Worm (Caenorhabditis elegans): ENCODE measurements around the gene lgc-9.
"Not testable (repeated sequence)": the region's sequence is repeated elsewhere in the genome, so short reads cannot be mapped to it uniquely, and the experiment has no call there.

The lgc-9 gene

DNA sequence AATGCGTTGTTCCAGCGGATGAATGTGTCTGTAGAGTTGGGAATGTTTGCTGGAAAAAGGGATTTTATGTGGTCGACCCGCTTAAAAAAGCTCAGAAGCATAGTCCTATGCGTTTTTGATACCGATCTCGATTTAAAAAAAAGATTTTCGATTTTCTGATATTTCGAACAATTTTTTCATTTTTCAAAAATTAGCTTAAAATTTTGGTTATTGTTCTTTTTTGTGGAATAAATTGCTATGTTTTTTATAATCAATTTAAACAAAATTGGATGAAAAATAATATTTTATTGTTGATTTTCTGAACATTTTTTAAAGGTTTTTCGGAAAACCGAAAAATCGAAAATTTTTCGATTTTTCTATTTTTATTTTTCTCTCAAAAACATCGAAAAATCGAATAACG lies 17.9 kb downstream of the lgc-9 start, which contains the start of gene C04C3.7:
TSS of gene C04C3.7 (minus strand) at position 101 of the 400 bp plus-strand sequence.
- not testable (repeated sequence) for TF ChIP-seq dpff-1 (tag; optimal IDR thresholded peaks at IDR 0.05); F39B2.1 (GFP tag; IDR thresholded peaks at IDR 0.05); ceh-100 (GFP tag; IDR thresholded peaks at IDR 0.05)

DNA sequence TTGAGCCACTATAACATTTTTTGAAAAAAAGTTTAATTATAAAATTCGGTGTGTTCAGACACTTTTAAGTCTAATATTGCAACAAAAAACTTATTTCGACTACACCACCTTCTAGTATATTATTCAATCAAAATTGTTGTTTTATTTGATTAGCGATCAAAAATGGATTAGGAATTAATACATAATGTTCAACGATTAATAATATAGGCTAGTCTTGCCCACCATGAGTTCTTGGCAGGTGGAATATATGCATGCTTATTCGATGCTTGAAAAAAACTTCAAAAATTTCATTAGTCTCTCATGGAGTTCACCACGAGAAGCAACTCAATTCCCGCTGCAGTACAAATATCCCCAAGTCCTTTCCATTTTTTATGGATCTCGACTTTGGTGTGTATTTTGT lies 20.5 kb downstream of the lgc-9 start, which contains the start of gene srz-32:
TSS of gene srz-32 (plus strand) at position 301 of the 400 bp plus-strand sequence.
- no peak for TF ChIP-seq F39B2.1 (GFP tag; IDR thresholded peaks at IDR 0.05)
- no peak for TF ChIP-seq aptf-3 (GFP tag; IDR thresholded peaks at IDR 0.05)

DNA sequence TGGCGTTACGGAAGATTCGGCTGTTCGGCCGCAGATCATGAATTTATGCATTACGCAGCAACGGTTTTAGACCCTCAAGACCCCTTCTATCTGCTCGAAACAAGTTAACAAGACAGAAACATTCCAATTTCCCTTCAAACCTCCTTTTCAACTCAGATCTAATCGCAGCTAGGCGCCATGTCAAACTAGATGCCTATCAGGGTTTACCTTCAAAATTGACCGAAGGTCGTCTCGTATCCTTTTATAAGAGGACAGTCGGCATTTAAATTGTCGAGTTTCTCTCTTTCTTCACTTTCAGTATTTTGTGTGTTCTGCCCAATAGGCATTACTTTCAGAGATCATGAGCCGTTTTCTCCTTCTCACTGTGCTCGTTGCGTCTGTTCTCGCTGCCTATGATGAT lies 22.5 kb downstream of the lgc-9 start, which contains the start of gene grd-13:
TSS of gene grd-13 (plus strand) at position 291 of the 400 bp plus-strand sequence.
- TF ChIP-seq egl-18 (GFP tag; IDR thresholded peaks at IDR 0.05) (no peak), egl-44 (GFP tag; IDR thresholded peaks at IDR 0.05) (no peak), hsf-1 (GFP tag; IDR thresholded peaks at IDR 0.05) (no peak), unc-62 (GFP tag; optimal IDR thresholded peaks at IDR 0.05) (no peak), nhr-120 (GFP tag; IDR thresholded peaks at IDR 0.05) (no peak), F39B2.1 (GFP tag; IDR thresholded peaks at IDR 0.05) (no peak), snpc-1.1 (tag; optimal IDR thresholded peaks at IDR 0.05; ENCODE audit: insufficient read depth) (no peak), Y79H2A.3 (GFP tag; conservative IDR thresholded peaks at IDR 0.05) (no peak), ztf-18 (tag; optimal IDR thresholded peaks at IDR 0.05) (no peak), let-526 (GFP tag; IDR thresholded peaks at IDR 0.05) (no peak), hlh-12 (tag; optimal IDR thresholded peaks at IDR 0.05) (no peak), nhr-80 (tag; optimal IDR thresholded peaks at IDR 0.05) (no peak), mxl-1 (tag; optimal IDR thresholded peaks at IDR 0.05) (no peak)

DNA sequence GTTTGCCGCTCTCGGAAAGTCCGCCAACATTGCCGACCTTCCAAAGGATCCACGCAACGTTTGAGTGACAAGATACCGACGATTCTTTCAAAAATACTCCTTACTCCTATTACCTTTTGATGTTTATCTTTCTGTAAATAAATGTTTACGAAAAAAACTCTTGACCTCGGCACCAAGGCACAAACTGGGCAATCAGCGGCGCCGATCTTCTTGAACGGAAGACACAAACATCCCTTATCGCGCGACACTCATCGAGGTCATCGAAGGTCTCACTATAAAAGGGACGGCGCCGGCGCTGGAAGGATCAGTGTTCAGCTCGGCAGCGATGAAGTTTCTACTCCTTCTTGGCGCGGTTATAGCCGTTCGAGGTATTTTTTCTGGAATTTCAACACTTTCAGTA lies 23.9 kb downstream of the lgc-9 start, which contains the start of gene grd-3:
TSS of gene grd-3 (plus strand) at position 302 of the 400 bp plus-strand sequence.
- TF ChIP-seq zfh-2 (GFP tag; conservative IDR thresholded peaks at IDR 0.05) (0 out of 2 replicates have a peak, but pooled peaks have one; percentile 5), B0261.1 (tag; optimal IDR thresholded peaks at IDR 0.05) (no peak), hlh-12 (tag; optimal IDR thresholded peaks at IDR 0.05) (no peak), hmg-20 (GFP tag; IDR thresholded peaks at IDR 0.05) (no peak), Y53F4B.3 (GFP tag; IDR thresholded peaks at IDR 0.05) (no peak), egl-44 (GFP tag; IDR thresholded peaks at IDR 0.05) (no peak)

DNA sequence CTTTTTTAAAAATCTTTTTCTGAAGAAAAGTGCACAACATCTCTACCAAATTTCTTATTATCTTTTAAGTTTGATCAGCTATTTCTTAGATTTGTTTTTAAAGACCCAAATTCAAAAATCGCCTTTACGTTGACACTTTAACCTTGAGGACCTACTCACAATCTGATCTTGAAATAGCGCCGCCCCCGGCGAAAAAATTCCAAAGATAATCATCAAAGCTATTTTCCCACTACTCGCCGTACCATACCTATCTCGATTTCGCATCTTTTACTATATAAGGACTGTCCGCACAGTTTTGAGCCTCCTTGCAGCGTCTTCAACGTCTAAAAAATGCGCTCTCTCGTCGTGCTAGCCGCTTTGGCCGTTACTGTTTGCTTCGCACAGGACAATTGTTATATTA lies 25.4 kb downstream of the lgc-9 start, which contains the start of gene grd-10:
TSS of gene grd-10 (plus strand) at position 208 of the 400 bp plus-strand sequence.
- no peak for TF ChIP-seq lin-26 (GFP tag; IDR thresholded peaks at IDR 0.05)
- no peak for TF ChIP-seq atf-7 (tag; optimal IDR thresholded peaks at IDR 0.05)
- no peak for TF ChIP-seq F22D6.2 (tag; optimal IDR thresholded peaks at IDR 0.05)
- TF ChIP-seq chd-7 (tag; optimal IDR thresholded peaks at IDR 0.05): no peak
- no peak for TF ChIP-seq egl-44 (GFP tag; IDR thresholded peaks at IDR 0.05)
- TF ChIP-seq lin-54 (GFP tag; optimal IDR thresholded peaks at IDR 0.05): no peak
- no peak for TF ChIP-seq tbp1 (GFP tag; optimal IDR thresholded peaks at IDR 0.05)

DNA sequence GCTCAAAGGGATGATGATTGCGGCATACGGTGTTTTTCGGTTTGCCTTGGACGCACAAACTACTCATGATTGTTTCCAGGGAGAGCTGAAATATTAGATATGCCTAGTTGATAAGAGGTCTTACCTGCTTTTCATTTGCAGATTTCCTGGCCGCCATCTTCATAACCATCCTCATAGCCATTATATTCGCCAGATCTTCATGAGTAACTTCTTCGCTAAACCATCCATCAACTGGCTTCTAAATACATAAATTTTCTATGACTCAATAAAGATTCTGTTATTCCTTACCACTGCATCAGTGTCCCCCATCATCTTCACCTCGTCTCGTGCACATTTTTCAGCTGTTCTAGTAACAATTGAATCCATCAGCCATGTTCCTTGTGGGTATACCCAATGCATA lies 27.0 kb downstream of the lgc-9 start:
- no peak for TF ChIP-seq die-1 (tag; optimal IDR thresholded peaks at IDR 0.05)
- no peak for TF ChIP-seq nhr-27 (tag; optimal IDR thresholded peaks at IDR 0.05)
- no peak for TF ChIP-seq tlf-1 (GFP tag; optimal IDR thresholded peaks at IDR 0.05)
- TF ChIP-seq ceh-79 (tag; optimal IDR thresholded peaks at IDR 0.05): no peak

All from whole organism, young adult.